Fruit fly (Drosophila melanogaster) whole organism, embryonic: ENCODE data around the gene se.

ENCODE experiments used
- BEAF-32 ChIP-seq: fragments of 200-800 bp; sonication (Bioruptor generic); optimal IDR thresholded peaks from 3 replicates; lab custom pipeline; 2017; ENCODE audit warnings: missing biosample characterization, missing genetic modification characterization, mild to moderate bottlenecking, moderate library complexity, missing genetic modification reagents
- CG10267 ChIP-seq: fragments of 200-800 bp; sonication (Bioruptor generic); optimal IDR thresholded peaks from 2 replicates; lab custom pipeline; 2018; ENCODE audit warnings: missing biosample characterization, mild to moderate bottlenecking, missing genetic modification characterization, moderate library complexity
- CG10959 ChIP-seq: fragments of 200-800 bp; sonication (Bioruptor generic); IDR thresholded peaks from 2 replicates; pipeline ENCODE4 v1.3.6; 2022; ENCODE audit warnings: missing biosample characterization, missing genetic modification characterization
- CG12391 ChIP-seq: fragments of 200-800 bp; sonication (Bioruptor generic); optimal IDR thresholded peaks from 3 replicates; lab custom pipeline; 2018; ENCODE audit warnings: missing biosample characterization, mild to moderate bottlenecking, missing genetic modification characterization, moderate library complexity
- CG14710 ChIP-seq: fragments of 200-800 bp; sonication (Bioruptor generic); optimal IDR thresholded peaks from 3 replicates; lab custom pipeline; 2019; ENCODE audit warnings: missing biosample characterization, mild to moderate bottlenecking, missing genetic modification characterization, moderate library complexity
- CG15479 ChIP-seq: fragments of 200-800 bp; sonication (Bioruptor generic); optimal IDR thresholded peaks from 3 replicates; lab custom pipeline; 2019; ENCODE audit warnings: missing biosample characterization, mild to moderate bottlenecking, missing genetic modification characterization, moderate library complexity
- CG15514 ChIP-seq: fragments of 200-800 bp; sonication (Bioruptor generic); optimal IDR thresholded peaks from 3 replicates; lab custom pipeline; 2017; ENCODE audit warnings: missing biosample characterization, missing genetic modification characterization, mild to moderate bottlenecking, moderate library complexity, missing genetic modification reagents
- CG2116 ChIP-seq: fragments of 200-800 bp; sonication (Bioruptor generic); optimal IDR thresholded peaks from 3 replicates; lab custom pipeline; 2018; ENCODE audit warnings: missing biosample characterization, mild to moderate bottlenecking, missing genetic modification characterization
- CG2712 ChIP-seq: fragments of 200-800 bp; optimal IDR thresholded peaks from 3 replicates; lab custom pipeline; 2019; ENCODE audit warnings: missing biosample characterization, mild to moderate bottlenecking, missing genetic modification characterization, moderate library complexity
- CG3281 ChIP-seq: fragments of 200-800 bp; sonication (Bioruptor generic); optimal IDR thresholded peaks from 3 replicates; lab custom pipeline; 2017; ENCODE audit warnings: missing biosample characterization, mild to moderate bottlenecking, missing genetic modification characterization
- CG34376 ChIP-seq: fragments of 200-800 bp; sonication (Bioruptor generic); optimal IDR thresholded peaks from 2 replicates; lab custom pipeline; 2018; ENCODE audit warnings: missing biosample characterization, mild to moderate bottlenecking, missing genetic modification characterization
- CG4617 ChIP-seq: fragments of 200-800 bp; sonication (Bioruptor generic); optimal IDR thresholded peaks from 3 replicates; lab custom pipeline; 2016; ENCODE audit warnings: missing biosample characterization, missing genetic modification characterization, borderline replicate concordance
- CG6791 ChIP-seq: fragments of 200-800 bp; sonication (Bioruptor generic); IDR thresholded peaks from 3 replicates; pipeline ENCODE4 v1.3.6; 2022; ENCODE audit warnings: missing biosample characterization, missing genetic modification characterization; ENCODE audit not compliant: partially characterized antibody
- CG7745 ChIP-seq: fragments of 200-800 bp; sonication (Bioruptor generic); optimal IDR thresholded peaks from 2 replicates; lab custom pipeline; 2018; ENCODE audit warnings: missing biosample characterization, mild to moderate bottlenecking, missing genetic modification characterization, moderate library complexity
- CoRest ChIP-seq: fragments of 200-800 bp; sonication (Bioruptor generic); optimal IDR thresholded peaks from 3 replicates; lab custom pipeline; 2018; ENCODE audit warnings: missing biosample characterization, mild to moderate bottlenecking, missing genetic modification characterization, moderate library complexity
- Dll ChIP-seq: fragments of 200-800 bp; sonication (Bioruptor generic); IDR thresholded peaks from 4 replicates; pipeline ENCODE4 v1.3.6; 2022; ENCODE audit warnings: missing biosample characterization, missing genetic modification characterization; ENCODE audit not compliant: partially characterized antibody
- Doc3 ChIP-seq: fragments of 200-800 bp; sonication (Bioruptor generic); IDR thresholded peaks from 3 replicates; pipeline ENCODE4 v1.3.6; 2022; ENCODE audit warnings: missing biosample characterization, missing genetic modification characterization; ENCODE audit not compliant: partially characterized antibody
- Dp ChIP-seq: fragments of 200-800 bp; sonication (Bioruptor generic); optimal IDR thresholded peaks from 2 replicates; lab custom pipeline; 2018; ENCODE audit warnings: missing biosample characterization, mild to moderate bottlenecking, missing genetic modification characterization, moderate library complexity
- HmgZ ChIP-seq: fragments of 200-800 bp; sonication (Bioruptor generic); optimal IDR thresholded peaks from 2 replicates; lab custom pipeline; 2018; ENCODE audit warnings: missing biosample characterization, mild to moderate bottlenecking, missing genetic modification characterization
- MBD-R2 ChIP-seq: fragments of 200-800 bp; sonication (Bioruptor generic); IDR thresholded peaks from 2 replicates; pipeline ENCODE4 v1.3.6; 2022; ENCODE audit warnings: missing biosample characterization, missing genetic modification characterization
- Nf-YA ChIP-seq: fragments of 200-800 bp; sonication (Bioruptor generic); IDR thresholded peaks from 2 replicates; pipeline ENCODE4 v1.3.6; 2022; ENCODE audit warnings: missing biosample characterization, missing genetic modification characterization
- Scr ChIP-seq: fragments of 200-800 bp; sonication (Bioruptor generic); IDR thresholded peaks from 2 replicates; pipeline ENCODE4 v1.3.6; 2022; ENCODE audit warnings: missing biosample characterization, missing genetic modification characterization; ENCODE audit not compliant: partially characterized antibody
- Sry-δ ChIP-seq: fragments of 200-800 bp; sonication (Bioruptor generic); optimal IDR thresholded peaks from 2 replicates; lab custom pipeline; 2016; ENCODE audit warnings: missing biosample characterization, missing genetic modification characterization
- al ChIP-seq: fragments of 200-800 bp; sonication (Bioruptor generic); IDR thresholded peaks from 2 replicates; pipeline ENCODE4 v1.3.6; 2022; ENCODE audit warnings: missing biosample characterization, missing genetic modification characterization
- az2 ChIP-seq: fragments of 200-800 bp; sonication (Bioruptor generic); optimal IDR thresholded peaks from 3 replicates; lab custom pipeline; 2016; ENCODE audit warnings: missing biosample characterization, missing genetic modification characterization
- chinmo ChIP-seq: fragments of 200-800 bp; sonication (Bioruptor generic); IDR thresholded peaks from 4 replicates; pipeline ENCODE4 v1.3.6; 2022; ENCODE audit warnings: missing biosample characterization, missing genetic modification characterization; ENCODE audit not compliant: partially characterized antibody
- chn ChIP-seq: fragments of 200-800 bp; sonication (Bioruptor generic); optimal IDR thresholded peaks from 2 replicates; lab custom pipeline; 2016; ENCODE audit warnings: missing biosample characterization, missing genetic modification characterization
- croc ChIP-seq: fragments of 200-800 bp; sonication (Bioruptor generic); conservative IDR thresholded peaks from 3 replicates; pipeline ENCODE4 v1.3.6; 2022; ENCODE audit warnings: missing biosample characterization, missing genetic modification characterization
- crol ChIP-seq: fragments of 200-800 bp; sonication (Bioruptor generic); IDR thresholded peaks from 2 replicates; pipeline ENCODE4 v1.3.6; 2022; ENCODE audit warnings: missing biosample characterization, missing genetic modification characterization
- grau ChIP-seq: fragments of 200-800 bp; optimal IDR thresholded peaks from 3 replicates; lab custom pipeline; 2019; ENCODE audit warnings: missing biosample characterization, mild to moderate bottlenecking, missing genetic modification characterization, moderate library complexity
- hb ChIP-seq: fragments of 200-800 bp; sonication (Bioruptor generic); IDR thresholded peaks from 3 replicates; pipeline ENCODE4 v1.3.6; 2022; ENCODE audit warnings: missing biosample characterization, missing genetic modification characterization; ENCODE audit not compliant: partially characterized antibody
- her ChIP-seq: fragments of 200-800 bp; sonication (Bioruptor generic); optimal IDR thresholded peaks from 2 replicates; lab custom pipeline; 2016; ENCODE audit warnings: missing biosample characterization, missing genetic modification characterization
- inv ChIP-seq: fragments of 200-800 bp; sonication (Bioruptor generic); IDR thresholded peaks from 2 replicates; pipeline ENCODE4 v1.3.6; 2022; ENCODE audit warnings: missing biosample characterization, missing genetic modification characterization; ENCODE audit not compliant: partially characterized antibody
- knrl ChIP-seq: fragments of 200-800 bp; sonication (Bioruptor generic); IDR thresholded peaks from 3 replicates; pipeline ENCODE4 v1.3.6; 2022; ENCODE audit warnings: missing biosample characterization, missing genetic modification characterization; ENCODE audit not compliant: partially characterized antibody
- lbe ChIP-seq: fragments of 200-800 bp; sonication (Bioruptor generic); optimal IDR thresholded peaks from 2 replicates; lab custom pipeline; 2016; ENCODE audit warnings: missing biosample characterization, mild to moderate bottlenecking, missing genetic modification characterization
- nerfin-1 ChIP-seq: fragments of 200-800 bp; sonication (Bioruptor generic); optimal IDR thresholded peaks from 3 replicates; lab custom pipeline; 2019; ENCODE audit warnings: missing biosample characterization, mild to moderate bottlenecking, missing genetic modification characterization, moderate library complexity
- nom ChIP-seq: fragments of 200-800 bp; sonication (Bioruptor generic); optimal IDR thresholded peaks from 2 replicates; lab custom pipeline; 2017; ENCODE audit warnings: missing biosample characterization, missing genetic modification characterization, mild to moderate bottlenecking, moderate library complexity, missing genetic modification reagents
- pan ChIP-seq, 4 experiments: fragments of >200 bp in 3 of 4; fragments of 200-800 bp in 1 of 4; sonication (Bioruptor generic) in 1 of 4; optimal IDR thresholded peaks in 3 of 4; IDR thresholded peaks in 1 of 4; 2 replicates each; pipeline versions ENCODE4 v1.3.6 to Lab custom; 2017 to 2022; ENCODE audit warnings: missing biosample characterization in 2 of 4, missing genetic modification characterization in 2 of 4, mixed read lengths in 1 of 4
- phol ChIP-seq: fragments of 200-800 bp; sonication (Bioruptor generic); optimal IDR thresholded peaks from 3 replicates; lab custom pipeline; 2018; ENCODE audit warnings: missing biosample characterization, mild to moderate bottlenecking, missing genetic modification characterization, moderate library complexity
- repo ChIP-seq: fragments of 200-800 bp; sonication (Bioruptor generic); optimal IDR thresholded peaks from 2 replicates; lab custom pipeline; 2016; ENCODE audit warnings: missing biosample characterization, missing genetic modification characterization
- row ChIP-seq: fragments of 200-800 bp; sonication (Bioruptor generic); IDR thresholded peaks from 3 replicates; pipeline ENCODE4 v1.3.6; 2022; ENCODE audit warnings: missing biosample characterization, missing genetic modification characterization
- sna ChIP-seq: fragments of 200-800 bp; sonication (Bioruptor generic); IDR thresholded peaks from 2 replicates; pipeline ENCODE4 v1.3.6; 2022; ENCODE audit warnings: missing biosample characterization, missing genetic modification characterization; ENCODE audit not compliant: partially characterized antibody
- trem ChIP-seq: fragments of 200-800 bp; optimal IDR thresholded peaks from 3 replicates; lab custom pipeline; 2019; ENCODE audit warnings: missing biosample characterization, mild to moderate bottlenecking, missing genetic modification characterization, moderate library complexity
- zen2 ChIP-seq: fragments of 200-800 bp; sonication (Bioruptor generic); IDR thresholded peaks from 3 replicates; pipeline ENCODE4 v1.3.6; 2022; ENCODE audit warnings: missing biosample characterization, missing genetic modification characterization; ENCODE audit not compliant: partially characterized antibody
- zfh2 ChIP-seq: fragments of 200-800 bp; sonication (Bioruptor generic); optimal IDR thresholded peaks from 2 replicates; lab custom pipeline; 2016; ENCODE audit warnings: missing biosample characterization, missing genetic modification characterization

Gene se

DNA sequence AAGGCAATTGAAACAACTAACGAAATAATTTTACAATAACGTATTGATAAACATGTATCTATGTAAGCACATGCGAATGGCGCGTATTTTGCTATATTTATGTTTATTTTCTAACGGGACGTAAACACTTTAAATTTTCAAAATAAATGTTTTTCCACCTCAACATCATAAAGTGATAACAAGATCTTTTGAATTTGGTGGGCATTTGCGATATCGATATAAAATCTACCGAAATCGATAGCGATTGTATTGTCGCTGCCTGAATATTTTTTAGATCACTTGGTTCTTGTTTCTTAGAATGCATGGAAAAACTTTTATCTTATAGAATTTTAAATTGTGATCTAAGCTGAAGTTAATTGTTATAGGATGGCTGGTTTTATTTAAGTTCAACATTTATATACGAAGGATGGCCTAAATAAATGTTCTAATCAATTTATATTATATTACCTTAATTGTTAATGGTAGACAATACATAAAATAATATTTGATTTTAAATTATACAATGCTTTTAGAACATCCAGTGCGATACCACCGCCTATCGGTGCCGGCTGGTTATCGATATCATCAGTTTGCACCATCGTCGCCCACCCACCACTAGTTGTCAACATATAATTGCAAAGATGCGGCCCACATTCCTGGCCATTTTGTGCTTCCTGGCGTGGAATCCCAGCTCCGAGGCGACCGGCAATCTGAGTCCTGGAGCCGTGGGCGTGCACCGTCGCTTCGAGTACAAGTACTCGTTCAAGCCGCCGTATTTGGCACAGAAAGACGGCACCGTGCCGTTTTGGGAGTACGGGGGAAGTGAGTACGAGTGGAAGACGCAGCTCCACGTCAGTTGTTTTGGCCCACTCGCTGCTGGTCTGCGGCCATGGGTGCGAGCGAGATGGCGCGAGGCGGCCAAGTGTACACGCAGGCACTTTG, 14.3 kb downstream of the se start, which contains the start of gene ergic53 (continued):
- TF ChIP-seq Scr (GFP tag; lab: Robert Waterston, UW) (peak; percentile 75), BEAF-32 (GFP tag; lab: Kevin White, UChicago) (peak; percentile 76), phol (peak; percentile 51), croc (GFP tag; lab: Robert Waterston, UW) (no peak), CG2712 (tag; lab: Kevin White, UChicago) (peak; percentile 44), CG7745 (tag; lab: Kevin White, UChicago) (no peak), CG10959 (GFP tag; lab: Robert Waterston, UW) (no peak), al (GFP tag; lab: Robert Waterston, UW) (no peak), CG15479 (peak; percentile 11), CG14710 (tag; lab: Kevin White, UChicago) (peak; percentile 56), CG6791 (GFP tag; lab: Robert Waterston, UW) (peak; percentile 84), Nf-YA (GFP tag; lab: Robert Waterston, UW) (no peak), grau (tag; lab: Kevin White, UChicago) (peak; percentile 3), nerfin-1 (peak; percentile 53), row (GFP tag; lab: Robert Waterston, UW) (0 out of 3 replicates have a peak, but pooled peaks have one; percentile 25), CoRest (tag; lab: Kevin White, UChicago) (peak; percentile 26), az2 (no peak), crol (GFP tag; lab: Robert Waterston, UW) (peak; percentile 91), CG3281 (GFP tag; lab: Kevin White, UChicago) (peak; percentile 19), knrl (peak; percentile 66; the same call in 2 of the 3 replicates), chinmo (GFP tag; lab: Robert Waterston, UW) (peak; percentile 87; the same call in 3 of the 4 replicates), inv (GFP tag; lab: Robert Waterston, UW) (peak; percentile 56), HmgZ (tag; lab: Kevin White, UChicago) (no peak), repo (peak; percentile 10), CG10267 (tag; lab: Kevin White, UChicago) (peak; percentile 44), her (GFP tag; lab: Kevin White, UChicago) (peak; percentile 3), lbe (GFP tag; lab: Kevin White, UChicago) (peak; percentile 27), pan (optimal IDR thresholded peaks at IDR 0.05; lab: Kevin White, UChicago) (no peak), pan (GFP tag; optimal IDR thresholded peaks at IDR 0.05 in 1 of 2, IDR thresholded peaks at IDR 0.05 in 1 of 2) (peak in 1 of 2 experiments; percentile 18), chn (GFP tag; lab: Kevin White, UChicago) (peak; percentile 13), CG15514 (GFP tag; lab: Kevin White, UChicago) (peak; percentile 28), CG34376 (peak; percentile 15), Sry-δ (GFP tag; lab: Kevin White, UChicago) (peak; percentile 79), sna (GFP tag; lab: Robert Waterston, UW) (peak; percentile 71), Dp (peak; percentile 89), zen2 (GFP tag; lab: Robert Waterston, UW) (peak; percentile 60; the same call in 2 of the 3 replicates), MBD-R2 (GFP tag; lab: Robert Waterston, UW) (peak; percentile 87), nom (no peak), Dll (GFP tag; lab: Robert Waterston, UW) (peak; percentile 78), CG2116 (GFP tag; lab: Kevin White, UChicago) (peak; percentile 74), zfh2 (GFP tag; lab: Kevin White, UChicago) (no peak), trem (peak; percentile 30), Doc3 (GFP tag; lab: Robert Waterston, UW) (peak; percentile 65; the same call in 2 of the 3 replicates), CG12391 (tag; lab: Kevin White, UChicago) (peak; percentile 64), hb (peak; percentile 78), CG4617 (GFP tag; lab: Kevin White, UChicago) (peak; percentile 8)
